Worm (Caenorhabditis elegans) whole organism, L2 larva: ENCODE results near the gene F41E6.7.

Source experiments
- C34F6.9 ChIP-seq: fragments of 150-350 bp; optimal IDR thresholded peaks from 2 replicates; lab custom pipeline; 2014; ENCODE audit warnings: missing biosample characterization, missing genetic modification characterization
- F13H6.1 ChIP-seq: sonication (generic microtip); optimal IDR thresholded peaks from 2 replicates; lab custom pipeline; 2016; ENCODE audit warnings: missing genetic modification characterization, missing compliant biosample characterization
- R02D3.7 ChIP-seq: fragments of 150-350 bp; optimal IDR thresholded peaks from 2 replicates; lab custom pipeline; 2014; ENCODE audit warnings: missing biosample characterization, missing genetic modification characterization
- Y55F3AM.14 ChIP-seq: fragments of 200-800 bp; sonication (Bioruptor generic); optimal IDR thresholded peaks from 2 replicates; lab custom pipeline; 2018; ENCODE audit warnings: mild to moderate bottlenecking, missing genetic modification characterization, missing compliant biosample characterization
- alr-1 ChIP-seq: fragments of 150-350 bp; optimal IDR thresholded peaks from 2 replicates; lab custom pipeline; 2014; ENCODE audit warnings: missing biosample characterization, missing genetic modification characterization
- aly-2 ChIP-seq: fragments of 150-350 bp; optimal IDR thresholded peaks from 2 replicates; lab custom pipeline; 2014; ENCODE audit warnings: missing biosample characterization, missing genetic modification characterization
- ama-1 ChIP-seq: fragments of 150-350 bp; optimal IDR thresholded peaks from 2 replicates; lab custom pipeline; 2018; ENCODE audit warnings: inconsistent platforms
- blmp-1 ChIP-seq: sonication (generic microtip); optimal IDR thresholded peaks from 2 replicates; lab custom pipeline; 2017; ENCODE audit warnings: missing genetic modification characterization, mild to moderate bottlenecking, missing compliant biosample characterization, antibody characterized with exemption, moderate library complexity; ENCODE audit not compliant: insufficient read depth
- crh-2 ChIP-seq: sonication (generic microtip); optimal IDR thresholded peaks from 2 replicates; lab custom pipeline; 2017; ENCODE audit warnings: missing biosample characterization, missing genetic modification characterization
- dmd-4 ChIP-seq: sonication (generic microtip); optimal IDR thresholded peaks from 2 replicates; lab custom pipeline; 2017; ENCODE audit warnings: missing biosample characterization, missing genetic modification characterization
- egl-27 ChIP-seq: sonication (generic microtip); optimal IDR thresholded peaks from 3 replicates; lab custom pipeline; 2017; ENCODE audit warnings: missing biosample characterization, missing genetic modification reagents, missing genetic modification characterization
- elt-1 ChIP-seq: fragments of 150-350 bp; optimal IDR thresholded peaks from 2 replicates; lab custom pipeline; 2014; ENCODE audit warnings: missing biosample characterization, missing genetic modification characterization
- elt-3 ChIP-seq: sonication (generic microtip); optimal IDR thresholded peaks from 2 replicates; lab custom pipeline; 2017; ENCODE audit warnings: missing biosample characterization, missing genetic modification characterization
- fos-1 ChIP-seq: fragments of 150-350 bp; optimal IDR thresholded peaks from 2 replicates; lab custom pipeline; 2014; ENCODE audit warnings: missing biosample characterization, missing genetic modification characterization
- lin-39 ChIP-seq: fragments of 150-350 bp; optimal IDR thresholded peaks from 2 replicates; lab custom pipeline; 2014; ENCODE audit warnings: missing biosample characterization, missing genetic modification reagents, missing genetic modification characterization
- lsy-2 ChIP-seq, 2 experiments: fragments of 150-350 bp in 1 of 2; sonication (generic microtip) in 1 of 2; optimal IDR thresholded peaks; 2 replicates each; lab custom pipeline; 2014 to 2017; ENCODE audit warnings: missing biosample characterization in 2 of 2, missing genetic modification characterization in 2 of 2
- mab-5 ChIP-seq: fragments of 150-350 bp; optimal IDR thresholded peaks from 2 replicates; lab custom pipeline; 2014; ENCODE audit warnings: missing biosample characterization, missing genetic modification characterization
- nhr-11 ChIP-seq: fragments of 150-350 bp; optimal IDR thresholded peaks from 2 replicates; lab custom pipeline; 2014; ENCODE audit warnings: missing biosample characterization, missing genetic modification characterization
- nhr-12 ChIP-seq: fragments of 150-350 bp; optimal IDR thresholded peaks from 2 replicates; lab custom pipeline; 2014; ENCODE audit warnings: missing biosample characterization, missing genetic modification characterization
- nhr-129 ChIP-seq: fragments of 150-350 bp; optimal IDR thresholded peaks from 2 replicates; lab custom pipeline; 2014; ENCODE audit warnings: missing biosample characterization, missing genetic modification characterization
- nhr-23 ChIP-seq: fragments of 150-350 bp; optimal IDR thresholded peaks from 2 replicates; lab custom pipeline; 2014; ENCODE audit warnings: missing biosample characterization, missing genetic modification reagents, missing genetic modification characterization
- nhr-237 ChIP-seq: fragments of 150-350 bp; optimal IDR thresholded peaks from 2 replicates; lab custom pipeline; 2014; ENCODE audit warnings: missing biosample characterization, missing genetic modification characterization
- nhr-25 ChIP-seq: fragments of 150-350 bp; sonication (generic microtip); optimal IDR thresholded peaks from 3 replicates; lab custom pipeline; 2014; ENCODE audit warnings: missing biosample characterization, missing genetic modification characterization
- nhr-6 ChIP-seq: fragments of 150-350 bp; optimal IDR thresholded peaks from 2 replicates; lab custom pipeline; 2014; ENCODE audit warnings: missing biosample characterization, missing genetic modification characterization
- nhr-77 ChIP-seq: fragments of 150-350 bp; optimal IDR thresholded peaks from 2 replicates; lab custom pipeline; 2014; ENCODE audit warnings: missing biosample characterization, missing genetic modification characterization
- peb-1 ChIP-seq: fragments of 150-350 bp; optimal IDR thresholded peaks from 2 replicates; lab custom pipeline; 2014; ENCODE audit warnings: missing biosample characterization, missing genetic modification characterization
- sem-4 ChIP-seq: fragments of 150-350 bp; optimal IDR thresholded peaks from 2 replicates; lab custom pipeline; 2014; ENCODE audit warnings: missing biosample characterization, missing genetic modification reagents, missing genetic modification characterization
- sma-3 ChIP-seq: sonication (generic microtip); optimal IDR thresholded peaks from 2 replicates; lab custom pipeline; 2016; ENCODE audit warnings: missing genetic modification reagents, missing genetic modification characterization, missing compliant biosample characterization
- snpc-4 ChIP-seq: fragments of 150-350 bp; optimal IDR thresholded peaks from 2 replicates; lab custom pipeline; 2014; ENCODE audit warnings: missing biosample characterization, missing genetic modification characterization
- unc-55 ChIP-seq: fragments of 150-350 bp; sonication (generic microtip); optimal IDR thresholded peaks from 3 replicates; lab custom pipeline; 2014; ENCODE audit warnings: missing biosample characterization, missing genetic modification reagents, missing genetic modification characterization
- unc-62 ChIP-seq: fragments of 150-350 bp; optimal IDR thresholded peaks from 2 replicates; lab custom pipeline; 2014; ENCODE audit warnings: missing biosample characterization, missing genetic modification reagents, missing genetic modification characterization
- zag-1 ChIP-seq: fragments of 150-350 bp; optimal IDR thresholded peaks from 2 replicates; lab custom pipeline; 2014; ENCODE audit warnings: missing biosample characterization, missing genetic modification characterization
- ztf-1 ChIP-seq: fragments of 200-800 bp; sonication (Bioruptor generic); conservative IDR thresholded peaks from 2 replicates; pipeline ENCODE4 v1.3.6; 2022; ENCODE audit warnings: missing genetic modification characterization, missing compliant biosample characterization
- ztf-11 ChIP-seq: sonication (generic microtip); optimal IDR thresholded peaks from 2 replicates; lab custom pipeline; 2017; ENCODE audit warnings: missing biosample characterization, missing genetic modification characterization

F41E6.7 gene

ce11 chrV:8631277-8631765, 32.2 kb upstream of the F41E6.7 start, which contains the start of gene atg-18 (continued):
- TF ChIP-seq nhr-237 (tag; lab: Kevin White, UChicago) (no peak), nhr-6 (tag; lab: Kevin White, UChicago) (no peak), ztf-11 (tag; lab: Kevin White, UChicago) (no peak), Y55F3AM.14 (no peak), nhr-12 (tag; lab: Kevin White, UChicago) (no peak)
- TF ChIP-seq, all 48 proteins: peak for 19

- no peak for TF ChIP-seq nhr-77 (tag; lab: Kevin White, UChicago)
- no peak for TF ChIP-seq ama-1
- TF ChIP-seq fos-1 (tag; lab: Kevin White, UChicago) = no peak
- TF ChIP-seq alr-1 = no peak
- no peak for TF ChIP-seq nhr-11 (tag; lab: Kevin White, UChicago)
- TF ChIP-seq nhr-25 (tag; lab: Kevin White, UChicago) = no peak
Observed at ce11 chrV:8629029-8629428, 29.9 kb upstream of the F41E6.7 start, which contains the start of gene F41E6.12. Gene F41E6.12 (minus strand): TSS chrV:8629129.

ce11 chrV:8627580-8627979, 28.5 kb upstream of the F41E6.7 start:
- TF ChIP-seq sma-3 (GFP tag; lab: Kevin White, UChicago) (no peak), C34F6.9 (tag; lab: Kevin White, UChicago) (no peak), elt-3 (tag; lab: Kevin White, UChicago) (no peak), alr-1 (no peak), F13H6.1 (tag; lab: Kevin White, UChicago) (no peak), blmp-1 (no peak), nhr-12 (tag; lab: Kevin White, UChicago) (no peak), ztf-1 (GFP tag; lab: Robert Waterston, UW) (no peak), zag-1 (tag; lab: Kevin White, UChicago) (no peak), nhr-23 (no peak), ama-1 (no peak), unc-62 (no peak), nhr-77 (tag; lab: Kevin White, UChicago) (no peak), sem-4 (tag; lab: Kevin White, UChicago) (no peak), lin-39 (tag; lab: Kevin White, UChicago) (no peak), snpc-4 (tag; lab: Kevin White, UChicago) (no peak), egl-27 (tag; lab: Kevin White, UChicago) (no peak), peb-1 (tag; lab: Kevin White, UChicago) (no peak)
- TF ChIP-seq, all 48 proteins: peak for 0

- TF ChIP-seq crh-2 (tag; lab: Kevin White, UChicago) (no peak), unc-55 (GFP tag; lab: Kevin White, UChicago) (no peak), ama-1 (no peak), sma-3 (GFP tag; lab: Kevin White, UChicago) (no peak), mab-5 (no peak), C34F6.9 (tag; lab: Kevin White, UChicago) (no peak), alr-1 (no peak), peb-1 (tag; lab: Kevin White, UChicago) (no peak), R02D3.7 (tag; lab: Kevin White, UChicago) (no peak), lsy-2 (tag; optimal IDR thresholded peaks at IDR 0.05; lab: Kevin White, UChicago) (no peak), dmd-4 (tag; lab: Kevin White, UChicago) (no peak), ztf-11 (tag; lab: Kevin White, UChicago) (no peak), aly-2 (tag; lab: Kevin White, UChicago) (no peak), nhr-129 (no peak), elt-1 (no peak), nhr-6 (tag; lab: Kevin White, UChicago) (no peak), sem-4 (tag; lab: Kevin White, UChicago) (no peak)
Observed at ce11 chrV:8626406-8626805, 27.3 kb upstream of the F41E6.7 start.

- peak; percentile 10 for TF ChIP-seq unc-55 (GFP tag; lab: Kevin White, UChicago)
- TF ChIP-seq nhr-11 (tag; lab: Kevin White, UChicago) = no peak
- TF ChIP-seq, all 48 proteins: peak for 1
Observed at ce11 chrV:8623754-8624153, 24.7 kb upstream of the F41E6.7 start, which contains the start of gene F41E6.17. Gene F41E6.17 (plus strand): TSS chrV:8624101.
